Fruit fly (Drosophila melanogaster): ENCODE results near the gene ND-15.

DNA sequence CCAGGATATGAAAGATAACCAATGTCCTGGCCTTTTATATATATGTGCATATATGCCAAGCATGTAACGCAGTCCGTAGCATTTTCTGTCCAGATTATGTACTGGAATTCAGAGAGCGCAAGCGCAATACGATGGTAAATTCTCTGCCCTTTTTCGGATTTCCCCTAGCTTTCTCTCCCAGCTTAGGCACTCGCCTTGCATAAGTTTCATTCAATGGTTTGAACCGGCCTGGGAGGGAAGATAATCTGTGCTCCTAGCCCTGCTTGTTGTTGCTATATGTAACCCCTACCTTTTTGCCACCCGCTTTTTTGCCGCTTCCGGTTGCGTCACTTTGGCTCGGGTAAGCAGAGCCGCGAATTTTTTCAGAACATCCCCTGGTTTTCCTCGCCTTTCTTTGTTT, 64.6 kb downstream of the ND-15 start:
- TF ChIP-seq CG6272 (GFP tag; IDR thresholded peaks at IDR 0.05) = no peak
- no peak for TF ChIP-seq CG12236 (GFP tag; optimal IDR thresholded peaks at IDR 0.05)
- no peak for TF ChIP-seq gcm2 (GFP tag; optimal IDR thresholded peaks at IDR 0.05)
- TF ChIP-seq Abd-B (GFP tag; optimal IDR thresholded peaks at IDR 0.05) = no peak
- TF ChIP-seq crc (GFP tag; optimal IDR thresholded peaks at IDR 0.05) = no peak
- peak; percentile 24 for TF ChIP-seq CG11504 (tag; optimal IDR thresholded peaks at IDR 0.05)
- no peak for TF ChIP-seq Atf6 (GFP tag; IDR thresholded peaks at IDR 0.05)
